Worm (Caenorhabditis elegans) whole organism, L1 larva: ENCODE measurements around the gene pro-1.

Experiments used
- C04F5.9 ChIP-seq: sonication (generic microtip); optimal IDR thresholded peaks from 2 replicates; lab custom pipeline; 2016; ENCODE audit warnings: missing genetic modification characterization, missing compliant biosample characterization
- C34B4.2 ChIP-seq: sonication (generic microtip); optimal IDR thresholded peaks from 2 replicates; lab custom pipeline; 2017; ENCODE audit warnings: mild to moderate bottlenecking, missing genetic modification characterization, missing compliant biosample characterization
- F16B12.6 ChIP-seq: fragments of 150-350 bp; optimal IDR thresholded peaks from 2 replicates; lab custom pipeline; 2014; ENCODE audit warnings: missing biosample characterization, missing genetic modification characterization
- alr-1 ChIP-seq: fragments of 200-800 bp; sonication (Bioruptor generic); optimal IDR thresholded peaks from 2 replicates; lab custom pipeline; 2018; ENCODE audit warnings: borderline replicate concordance, mild to moderate bottlenecking, missing genetic modification characterization, missing compliant biosample characterization
- aly-2 ChIP-seq: fragments of 150-350 bp; optimal IDR thresholded peaks from 2 replicates; lab custom pipeline; 2014; ENCODE audit warnings: missing biosample characterization, missing genetic modification characterization
- ceh-63 ChIP-seq: fragments of 200-800 bp; sonication (Bioruptor generic); optimal IDR thresholded peaks from 2 replicates; lab custom pipeline; 2018; ENCODE audit warnings: mild to moderate bottlenecking, missing genetic modification characterization, missing compliant biosample characterization
- ceh-8 ChIP-seq: fragments of 200-800 bp; sonication (Bioruptor generic); optimal IDR thresholded peaks from 2 replicates; lab custom pipeline; 2018; ENCODE audit warnings: mild to moderate bottlenecking, missing genetic modification characterization, moderate library complexity, missing compliant biosample characterization
- ceh-88 ChIP-seq: fragments of 200-800 bp; sonication (Bioruptor generic); IDR thresholded peaks from 2 replicates; pipeline ENCODE4 v1.3.6; 2022; ENCODE audit warnings: missing genetic modification characterization, missing compliant biosample characterization
- ces-1 ChIP-seq: fragments of 150-350 bp; optimal IDR thresholded peaks from 2 replicates; lab custom pipeline; 2014; ENCODE audit warnings: missing biosample characterization, missing genetic modification reagents, missing genetic modification characterization
- dpl-1 ChIP-seq, 3 experiments: fragments of 150-350 bp in 2 of 3; sonication (generic microtip) in 1 of 3; optimal IDR thresholded peaks; 2 replicates each; lab custom pipeline; 2014 to 2017; ENCODE audit warnings: missing biosample characterization in 3 of 3, missing genetic modification characterization in 3 of 3, missing genetic modification reagents in 3 of 3
- dsc-1 ChIP-seq: sonication (generic microtip); optimal IDR thresholded peaks from 2 replicates; lab custom pipeline; 2016; ENCODE audit warnings: mild to moderate bottlenecking, missing genetic modification characterization, missing compliant biosample characterization
- efl-3 ChIP-seq: fragments of 200-800 bp; sonication (Bioruptor generic); optimal IDR thresholded peaks from 2 replicates; lab custom pipeline; 2018; ENCODE audit warnings: mild to moderate bottlenecking, missing genetic modification characterization, missing compliant biosample characterization
- egl-27 ChIP-seq, 2 experiments: fragments of 150-350 bp in 1 of 2; sonication (generic microtip); optimal IDR thresholded peaks; 3 replicates each; lab custom pipeline; 2017 to 2018; ENCODE audit warnings: missing biosample characterization in 2 of 2, missing genetic modification characterization in 2 of 2, missing genetic modification reagents in 2 of 2
- elt-3 ChIP-seq, 6 experiments: fragments of 150-350 bp in 1 of 6; sonication (generic microtip); optimal IDR thresholded peaks; 2 replicates each; lab custom pipeline; 2017 to 2018; ENCODE audit warnings: missing biosample characterization in 6 of 6, missing genetic modification characterization in 6 of 6, inconsistent platforms in 1 of 6
- ets-5 ChIP-seq: fragments of 200-800 bp; sonication (Bioruptor generic); IDR thresholded peaks from 2 replicates; pipeline ENCODE4 v1.3.6; 2022; ENCODE audit warnings: missing genetic modification characterization, missing compliant biosample characterization
- fkh-10 ChIP-seq: sonication (generic microtip); optimal IDR thresholded peaks from 2 replicates; lab custom pipeline; 2017; ENCODE audit warnings: missing biosample characterization, missing genetic modification reagents, missing genetic modification characterization
- fkh-4 ChIP-seq: sonication (generic microtip); optimal IDR thresholded peaks from 2 replicates; lab custom pipeline; 2016; ENCODE audit warnings: missing compliant biosample characterization, missing genetic modification characterization, borderline replicate concordance
- fkh-8 ChIP-seq: sonication (generic microtip); optimal IDR thresholded peaks from 2 replicates; lab custom pipeline; 2016; ENCODE audit warnings: mild to moderate bottlenecking, missing genetic modification characterization, missing compliant biosample characterization
- grh-1 ChIP-seq: fragments of 200-800 bp; sonication (Bioruptor generic); IDR thresholded peaks from 2 replicates; pipeline ENCODE4 v1.3.6; 2022; ENCODE audit warnings: missing genetic modification reagents, missing genetic modification characterization, missing compliant biosample characterization
- hpl-2 ChIP-seq: fragments of 150-350 bp; optimal IDR thresholded peaks from 2 replicates; lab custom pipeline; 2014; ENCODE audit warnings: missing biosample characterization, missing genetic modification reagents, missing genetic modification characterization
- isw-1 ChIP-seq: fragments of 200-800 bp; sonication (Bioruptor generic); IDR thresholded peaks from 2 replicates; pipeline ENCODE4 v1.3.6; 2022; ENCODE audit warnings: missing genetic modification characterization, missing compliant biosample characterization
- jun-1 ChIP-seq: fragments of 150-350 bp; optimal IDR thresholded peaks from 2 replicates; lab custom pipeline; 2014; ENCODE audit warnings: missing biosample characterization, missing genetic modification reagents, missing genetic modification characterization
- lin-13 ChIP-seq: fragments of 150-350 bp; optimal IDR thresholded peaks from 2 replicates; lab custom pipeline; 2014; ENCODE audit warnings: missing biosample characterization, missing genetic modification reagents, missing genetic modification characterization
- lin-14 ChIP-seq: fragments of 200-800 bp; sonication (Bioruptor generic); optimal IDR thresholded peaks from 2 replicates; lab custom pipeline; 2018; ENCODE audit warnings: mild to moderate bottlenecking, missing genetic modification characterization, moderate library complexity, missing compliant biosample characterization
- lin-35 ChIP-seq, 2 experiments: fragments of 150-350 bp; optimal IDR thresholded peaks; 2 replicates each; lab custom pipeline; 2014; ENCODE audit warnings: missing biosample characterization in 2 of 2, missing genetic modification characterization in 2 of 2, missing genetic modification reagents in 2 of 2
- lin-39 ChIP-seq: fragments of 150-350 bp; optimal IDR thresholded peaks from 2 replicates; lab custom pipeline; 2014; ENCODE audit warnings: missing biosample characterization, missing genetic modification reagents, missing genetic modification characterization
- lir-3 ChIP-seq: sonication (generic microtip); optimal IDR thresholded peaks from 2 replicates; lab custom pipeline; 2016; ENCODE audit warnings: mild to moderate bottlenecking, missing genetic modification characterization, moderate library complexity, missing compliant biosample characterization; ENCODE audit not compliant: poor library complexity
- lsy-2 ChIP-seq, 2 experiments: fragments of 150-350 bp; optimal IDR thresholded peaks; 2 replicates each; lab custom pipeline; 2014; ENCODE audit warnings: missing biosample characterization in 2 of 2, missing genetic modification characterization in 2 of 2
- nhr-19 ChIP-seq: fragments of 200-800 bp; sonication (Bioruptor generic); conservative IDR thresholded peaks from 2 replicates; pipeline ENCODE4 v1.3.6; 2022; ENCODE audit warnings: missing genetic modification characterization, missing compliant biosample characterization
- nhr-20 ChIP-seq: sonication (generic microtip); optimal IDR thresholded peaks from 2 replicates; lab custom pipeline; 2016; ENCODE audit warnings: mild to moderate bottlenecking, missing genetic modification characterization, missing compliant biosample characterization
- nhr-28 ChIP-seq: fragments of 150-350 bp; optimal IDR thresholded peaks from 2 replicates; lab custom pipeline; 2014; ENCODE audit warnings: missing biosample characterization, missing genetic modification characterization
- nhr-47 ChIP-seq: sonication (generic microtip); optimal IDR thresholded peaks from 2 replicates; lab custom pipeline; 2016; ENCODE audit warnings: mild to moderate bottlenecking, missing genetic modification characterization, moderate library complexity, missing compliant biosample characterization
- nhr-85 ChIP-seq: sonication (generic microtip); peaks from one replicate; lab custom pipeline; 2016; ENCODE audit warnings: missing genetic modification characterization, inconsistent platforms, missing compliant biosample characterization
- nhr-90 ChIP-seq: sonication (generic microtip); optimal IDR thresholded peaks from 2 replicates; lab custom pipeline; 2016; ENCODE audit warnings: mild to moderate bottlenecking, missing genetic modification characterization, missing compliant biosample characterization; ENCODE audit not compliant: poor library complexity
- pag-3 ChIP-seq: sonication (generic microtip); optimal IDR thresholded peaks from 2 replicates; lab custom pipeline; 2017; ENCODE audit warnings: missing genetic modification characterization, mild to moderate bottlenecking, missing compliant biosample characterization, antibody characterized with exemption, borderline replicate concordance; ENCODE audit not compliant: insufficient read depth
- pax-3 ChIP-seq: fragments of 200-800 bp; sonication (Bioruptor generic); optimal IDR thresholded peaks from 2 replicates; lab custom pipeline; 2018; ENCODE audit warnings: mild to moderate bottlenecking, missing genetic modification characterization, moderate library complexity, missing compliant biosample characterization
- pqm-1 ChIP-seq: sonication (generic microtip); optimal IDR thresholded peaks from 3 replicates; lab custom pipeline; 2017; ENCODE audit warnings: missing biosample characterization, missing genetic modification characterization
- skn-1 ChIP-seq: fragments of 150-350 bp; optimal IDR thresholded peaks from 2 replicates; lab custom pipeline; 2014; ENCODE audit warnings: missing biosample characterization, missing genetic modification characterization
- snpc-4 ChIP-seq: fragments of 150-350 bp; optimal IDR thresholded peaks from 2 replicates; lab custom pipeline; 2014; ENCODE audit warnings: missing biosample characterization, missing genetic modification characterization
- sox-4 ChIP-seq: sonication (generic microtip); optimal IDR thresholded peaks from 2 replicates; lab custom pipeline; 2016; ENCODE audit warnings: missing genetic modification characterization, missing compliant biosample characterization
- sptf-1 ChIP-seq: fragments of 150-350 bp; optimal IDR thresholded peaks from 2 replicates; lab custom pipeline; 2014; ENCODE audit warnings: missing biosample characterization, missing genetic modification characterization
- tbx-2 ChIP-seq: sonication (generic microtip); optimal IDR thresholded peaks from 2 replicates; lab custom pipeline; 2016; ENCODE audit warnings: missing genetic modification characterization, missing compliant biosample characterization
- tlp-1 ChIP-seq: fragments of 150-350 bp; optimal IDR thresholded peaks from 2 replicates; lab custom pipeline; 2014; ENCODE audit warnings: missing biosample characterization, missing genetic modification characterization
- unc-130 ChIP-seq: fragments of 150-350 bp; optimal IDR thresholded peaks from 2 replicates; lab custom pipeline; 2017; ENCODE audit warnings: missing biosample characterization, missing genetic modification characterization, inconsistent platforms
- vab-15 ChIP-seq: sonication (generic microtip); optimal IDR thresholded peaks from 2 replicates; lab custom pipeline; 2017; ENCODE audit warnings: missing genotype, mild to moderate bottlenecking, missing genetic modification characterization, missing compliant biosample characterization
- xbp-1 ChIP-seq: sonication (generic microtip); optimal IDR thresholded peaks from 2 replicates; lab custom pipeline; 2016; ENCODE audit warnings: missing genetic modification characterization, missing compliant biosample characterization
- zag-1 ChIP-seq: fragments of 150-350 bp; optimal IDR thresholded peaks from 2 replicates; lab custom pipeline; 2014; ENCODE audit warnings: missing biosample characterization, missing genetic modification characterization
- zip-4 ChIP-seq: fragments of 200-800 bp; sonication (Bioruptor generic); optimal IDR thresholded peaks from 2 replicates; lab custom pipeline; 2018; ENCODE audit warnings: mild to moderate bottlenecking, missing genetic modification characterization, moderate library complexity, missing compliant biosample characterization
- ztf-4 ChIP-seq: fragments of 150-350 bp; optimal IDR thresholded peaks from 2 replicates; lab custom pipeline; 2014; ENCODE audit warnings: missing biosample characterization, missing genetic modification characterization

Gene pro-1

DNA sequence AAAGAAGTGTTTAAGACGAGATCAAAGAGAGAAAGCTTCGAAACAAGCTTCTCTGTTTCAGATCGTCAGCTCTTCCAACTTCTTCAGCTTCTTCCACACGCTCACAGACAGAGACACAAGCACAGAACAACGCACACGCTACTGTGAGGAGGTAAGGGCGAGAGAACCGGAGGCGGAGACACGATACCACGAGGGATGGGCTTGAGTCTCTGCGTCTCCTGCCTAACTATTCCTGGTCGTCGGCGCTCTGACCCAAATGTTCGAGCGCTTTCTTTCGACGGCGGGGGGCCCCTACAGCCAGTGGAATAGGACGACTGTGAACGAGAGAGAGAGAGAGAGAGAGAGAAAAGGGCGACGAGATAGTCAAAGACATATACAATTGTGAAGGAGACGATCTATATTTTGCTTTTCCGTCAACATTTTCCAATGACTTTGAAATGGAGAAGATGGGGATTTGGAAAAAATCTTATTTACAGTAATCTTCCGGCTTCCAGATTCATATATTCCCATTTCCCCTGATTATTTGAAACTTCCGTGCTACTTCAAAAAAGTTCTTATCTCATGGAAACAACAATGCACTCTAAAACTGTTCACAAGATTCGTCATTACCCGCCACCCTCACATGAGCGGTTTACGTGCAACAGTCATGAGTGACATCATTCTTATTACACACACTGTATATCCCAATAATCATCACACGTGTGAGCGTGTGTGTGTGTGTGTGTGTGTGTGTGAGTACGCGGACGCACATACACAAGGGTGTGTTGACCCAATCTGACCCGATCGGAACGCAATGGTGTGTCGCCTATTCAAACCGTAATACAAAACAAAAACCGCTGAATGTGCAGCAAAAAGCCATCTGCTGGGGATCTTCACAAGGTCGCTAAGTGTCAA is 7.2 kb upstream of the pro-1 start:
- TF ChIP-seq ceh-8 (GFP tag; lab: Kevin White, UChicago) (peak; percentile 15), lin-14 (GFP tag; lab: Kevin White, UChicago) (peak; percentile 96), elt-3 (tag; optimal IDR thresholded peaks at IDR 0.05; lab: Kevin White, UChicago) (peak in 4 of 6 experiments; percentile 17 to 64 (median 50)), pax-3 (tag; lab: Kevin White, UChicago) (peak; percentile 66), nhr-19 (GFP tag; lab: Robert Waterston, UW) (peak; percentile 76), lsy-2 (tag; optimal IDR thresholded peaks at IDR 0.05; lab: Kevin White, UChicago) (peak; percentile 81 to 90), skn-1 (tag; lab: Kevin White, UChicago) (peak; percentile 91), F16B12.6 (tag; lab: Kevin White, UChicago) (peak; percentile 29), tlp-1 (no peak), unc-130 (tag; lab: Kevin White, UChicago) (peak; percentile 22), alr-1 (tag; lab: Kevin White, UChicago) (no peak), egl-27 (tag; optimal IDR thresholded peaks at IDR 0.05; lab: Kevin White, UChicago) (peak in 1 of 2 experiments; percentile 56), ceh-63 (no peak), tbx-2 (tag; lab: Kevin White, UChicago) (peak; percentile 83), nhr-85 (peak; percentile 92), nhr-90 (tag; lab: Kevin White, UChicago) (peak; percentile 65), jun-1 (peak; percentile 89), dpl-1 (GFP tag; optimal IDR thresholded peaks at IDR 0.05; lab: Kevin White, UChicago) (peak; percentile 44 to 59 (median 45)), pqm-1 (tag; lab: Kevin White, UChicago) (no peak), ztf-4 (tag; lab: Kevin White, UChicago) (peak; percentile 87), C34B4.2 (no peak), fkh-8 (tag; lab: Kevin White, UChicago) (peak; percentile 95), nhr-20 (peak; percentile 82), aly-2 (peak; percentile 16), lin-13 (peak; percentile 94), pag-3 (no peak), lir-3 (tag; lab: Kevin White, UChicago) (peak; percentile 34), xbp-1 (tag; lab: Kevin White, UChicago) (peak; percentile 78), zip-4 (GFP tag; lab: Kevin White, UChicago) (no peak), sox-4 (tag; lab: Kevin White, UChicago) (peak; percentile 36), isw-1 (GFP tag; lab: Robert Waterston, UW) (peak; percentile 59), dsc-1 (peak; percentile 57), ces-1 (no peak), zag-1 (tag; lab: Kevin White, UChicago) (no peak), lin-35 (GFP tag; optimal IDR thresholded peaks at IDR 0.05; lab: Kevin White, UChicago) (peak; percentile 72 to 77), vab-15 (tag; lab: Kevin White, UChicago) (no peak), lin-39 (tag; lab: Kevin White, UChicago) (no peak), hpl-2 (GFP tag; lab: Kevin White, UChicago) (no peak), grh-1 (GFP tag; lab: Robert Waterston, UW) (peak; percentile 39), C04F5.9 (tag; lab: Kevin White, UChicago) (peak; percentile 19), nhr-28 (tag; lab: Kevin White, UChicago) (no peak), ceh-88 (GFP tag; lab: Robert Waterston, UW) (peak; percentile 64), fkh-4 (tag; lab: Kevin White, UChicago) (no peak), snpc-4 (tag; lab: Kevin White, UChicago) (peak; percentile 59), fkh-10 (GFP tag; lab: Kevin White, UChicago) (peak; percentile 89), nhr-47 (tag; lab: Kevin White, UChicago) (peak; percentile 89), efl-3 (GFP tag; lab: Kevin White, UChicago) (no peak), sptf-1 (tag; lab: Kevin White, UChicago) (no peak), ets-5 (GFP tag; lab: Robert Waterston, UW) (0 out of 2 replicates have a peak, but pooled peaks have one; percentile 5)
